Fruit fly (Drosophila melanogaster): ENCODE data around the gene Sox21b.

Gene Sox21b

DNA sequence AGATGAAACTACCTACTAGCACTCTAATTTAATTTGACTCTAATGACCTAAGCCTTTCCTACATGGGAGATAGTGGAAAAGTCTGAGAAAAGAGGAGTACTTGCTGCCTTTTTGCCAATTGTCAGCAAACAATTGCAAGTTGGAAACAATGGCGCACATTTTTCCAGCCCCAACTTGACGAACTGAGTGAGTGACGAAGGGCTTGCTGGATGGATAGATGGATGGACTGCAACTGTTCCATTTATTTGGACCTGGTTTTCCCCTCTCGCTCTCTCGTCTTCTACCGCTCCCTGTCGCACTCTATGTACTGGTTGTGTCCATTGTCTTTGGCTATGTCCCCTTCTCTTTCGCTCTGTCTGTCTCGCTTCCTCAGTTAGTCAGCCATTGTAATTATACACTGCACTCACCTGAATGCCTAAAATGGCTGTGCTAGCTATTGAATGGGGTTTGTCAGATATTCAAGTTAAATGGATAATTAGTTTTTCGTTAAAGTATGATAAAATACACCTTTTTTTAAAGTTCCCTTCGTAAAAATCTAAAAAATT lies 1.8 kb upstream of the Sox21b start (continued):
- TF ChIP-seq HLH3B (GFP tag; IDR thresholded peaks at IDR 0.05) (no peak), psq (GFP tag; optimal IDR thresholded peaks at IDR 0.05) (no peak), exex (tag; optimal IDR thresholded peaks at IDR 0.05) (no peak), abd-A (tag; optimal IDR thresholded peaks at IDR 0.05) (no peak), Sry-β (GFP tag; optimal IDR thresholded peaks at IDR 0.05) (no peak), unc-4 (GFP tag; IDR thresholded peaks at IDR 0.05; ENCODE audit: partially characterized antibody) (no peak), YL-1 (GFP tag; optimal IDR thresholded peaks at IDR 0.05) (no peak), CG12236 (GFP tag; optimal IDR thresholded peaks at IDR 0.05) (no peak)

- TF ChIP-seq Nf-YB (GFP tag; optimal IDR thresholded peaks at IDR 0.05): peak; percentile 11
- TF ChIP-seq Med (GFP tag): peak; percentile 11
- no peak for TF ChIP-seq ab (GFP tag; optimal IDR thresholded peaks at IDR 0.05)
- no peak for TF ChIP-seq mam (GFP tag; optimal IDR thresholded peaks at IDR 0.05)
- TF ChIP-seq CG8478 (optimal IDR thresholded peaks at IDR 0.05): peak; percentile 46
- TF ChIP-seq CG7745 (tag; optimal IDR thresholded peaks at IDR 0.05): no peak
- peak; percentile 66 for TF ChIP-seq Ets65A (GFP tag)
- no peak for TF ChIP-seq ci (GFP tag; IDR thresholded peaks at IDR 0.05)
Observed at dm6 chr3L:14125616-14126015, 5.5 kb downstream of the Sox21b start.

DNA sequence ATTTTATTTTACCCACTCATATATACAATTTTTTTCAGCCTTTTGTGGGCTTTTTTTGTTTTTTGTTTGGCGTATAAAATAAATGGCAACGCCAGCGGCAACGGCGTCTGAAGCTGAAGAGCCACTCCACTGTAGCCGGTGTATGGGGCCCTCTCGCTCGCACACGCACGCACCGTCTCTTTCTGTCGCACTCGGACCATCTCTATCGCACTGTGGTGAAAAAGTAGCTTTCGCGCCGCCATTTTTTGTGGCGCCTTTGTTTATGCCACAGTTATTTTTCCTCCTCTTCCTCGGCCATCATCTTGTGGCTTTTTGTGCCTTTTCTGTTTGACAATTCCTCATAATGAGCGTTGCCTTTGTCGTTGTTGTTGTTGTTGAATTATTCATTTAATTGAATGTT lies 9.1 kb downstream of the Sox21b start:
- TF ChIP-seq CG5953 (GFP tag; IDR thresholded peaks at IDR 0.05) (no peak), phol (tag; optimal IDR thresholded peaks at IDR 0.05) (peak; percentile 77), ara (GFP tag; IDR thresholded peaks at IDR 0.05) (0 out of 2 replicates have a peak, but pooled peaks have one; percentile 22), Nf-YC (tag; optimal IDR thresholded peaks at IDR 0.05) (peak; percentile 86), CG4707 (GFP tag; optimal IDR thresholded peaks at IDR 0.05) (peak; percentile 74), Nf-YB (GFP tag; optimal IDR thresholded peaks at IDR 0.05) (peak; percentile 50), CG10321 (GFP tag; IDR thresholded peaks at IDR 0.05) (peak; percentile 72), crp (GFP tag; optimal IDR thresholded peaks at IDR 0.05) (no peak), CG1832 (GFP tag; optimal IDR thresholded peaks at IDR 0.05) (peak; percentile 73)

DNA sequence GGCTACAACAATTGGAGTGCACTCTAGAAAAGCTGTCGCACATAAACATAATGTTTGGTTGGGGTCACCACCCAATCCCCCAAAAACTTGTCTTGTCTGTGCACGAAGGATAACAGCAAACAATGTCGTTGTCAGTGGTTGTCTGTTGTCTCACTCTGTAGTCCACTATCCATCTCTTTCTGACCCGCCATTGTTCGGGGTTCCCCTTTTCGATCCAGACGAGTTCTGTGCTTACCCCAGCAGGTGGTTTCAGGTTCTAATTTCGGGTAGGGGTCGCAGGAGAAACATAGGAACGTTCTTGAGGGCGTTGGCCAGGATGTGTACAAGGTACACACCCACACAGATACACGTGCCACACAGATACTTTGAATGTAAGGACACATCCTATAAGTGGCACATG lies 12.4 kb downstream of the Sox21b start:
- TF ChIP-seq CHES-1-like (GFP tag; optimal IDR thresholded peaks at IDR 0.05) (no peak), pho (GFP tag; optimal IDR thresholded peaks at IDR 0.05) (no peak), CG3065 (GFP tag; optimal IDR thresholded peaks at IDR 0.05) (no peak), cg (GFP tag; optimal IDR thresholded peaks at IDR 0.05) (peak; percentile 33), trh (GFP tag; optimal IDR thresholded peaks at IDR 0.05) (no peak), CG6175 (GFP tag; IDR thresholded peaks at IDR 0.05) (no peak), CG15269 (tag; optimal IDR thresholded peaks at IDR 0.05) (no peak), D (optimal IDR thresholded peaks at IDR 0.05) (peak; percentile 8), D (GFP tag; optimal IDR thresholded peaks at IDR 0.05) (no peak), CG1832 (GFP tag; optimal IDR thresholded peaks at IDR 0.05) (peak; percentile 67), Dad (GFP tag; optimal IDR thresholded peaks at IDR 0.05) (no peak), Nf-YB (GFP tag; optimal IDR thresholded peaks at IDR 0.05) (peak; percentile 77), insv (GFP tag; optimal IDR thresholded peaks at IDR 0.05) (peak in 1 of 2 experiments; percentile 43), odd (GFP tag; optimal IDR thresholded peaks at IDR 0.05) (no peak), CG10321 (GFP tag; IDR thresholded peaks at IDR 0.05) (peak; percentile 90), kni (GFP tag; optimal IDR thresholded peaks at IDR 0.05) (no peak), Gug (GFP tag; IDR thresholded peaks at IDR 0.05) (no peak), dmrt99B (tag; optimal IDR thresholded peaks at IDR 0.05) (no peak), twi (tag; optimal IDR thresholded peaks at IDR 0.05) (peak; percentile 35), kah (GFP tag; optimal IDR thresholded peaks at IDR 0.05) (peak; percentile 22), ac (GFP tag; optimal IDR thresholded peaks at IDR 0.05) (peak; percentile 42), jing (GFP tag; optimal IDR thresholded peaks at IDR 0.05) (no peak), Deaf1 (tag; optimal IDR thresholded peaks at IDR 0.05) (peak; percentile 50), phol (tag; optimal IDR thresholded peaks at IDR 0.05) (peak; percentile 1), Nf-YC (tag; optimal IDR thresholded peaks at IDR 0.05) (peak; percentile 90), Side (GFP tag; optimal IDR thresholded peaks at IDR 0.05) (no peak), da (GFP tag; optimal IDR thresholded peaks at IDR 0.05) (no peak)
